2 fruit fly cellular contexts compared by ENCODE assay signal in the genomic region with DNA sequence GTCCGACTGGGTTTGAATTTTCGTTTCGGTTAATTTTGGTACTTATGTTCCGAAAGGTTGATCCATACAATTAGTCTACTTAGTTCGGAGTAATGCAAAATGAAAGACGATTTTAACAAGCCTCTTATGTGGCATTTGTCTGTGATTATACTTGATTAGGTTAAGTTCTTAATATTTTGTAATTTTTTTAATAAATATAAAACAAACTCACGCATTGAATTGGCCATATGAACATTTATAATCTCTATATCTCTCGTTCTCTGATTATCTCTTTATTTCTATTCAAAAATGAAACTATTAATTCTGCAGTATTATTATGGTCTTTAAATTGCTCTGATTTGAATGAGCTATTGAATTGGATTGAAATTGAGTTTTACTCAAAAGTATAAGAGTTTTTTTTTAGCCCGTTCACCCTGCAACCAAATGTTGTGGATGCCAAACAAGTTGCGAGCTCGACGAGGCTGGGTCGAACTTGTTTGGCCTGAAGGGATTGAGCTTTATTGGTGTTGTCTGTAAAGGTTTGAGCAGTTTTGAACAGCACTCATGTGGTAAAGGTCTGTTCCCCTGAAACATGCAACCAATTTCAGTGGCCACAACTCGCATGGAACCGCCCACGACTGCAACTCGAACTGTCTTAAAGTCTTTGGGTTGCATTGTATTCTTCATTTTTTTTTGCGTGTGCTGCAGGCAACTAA.
TF ChIP-seq lines count a peak whose summit lies in the region.

TSS of gene CG6497 (minus strand) at position 51 of the 695 bp plus-strand sequence.

- TF ChIP-seq CTCF in whole organism, embryonic (GFP tag; optimal IDR thresholded peaks at IDR 0.05; lab: Kevin White, UChicago): no peak

TF ChIP-seq in whole organism, adult, 20 proteins besides CTCF, POLR2A, EP300 and RAD21:
- TF ChIP-seq CG14711 (tag; optimal IDR thresholded peaks at IDR 0.05; lab: Kevin White, UChicago) (no peak), pad (GFP tag; optimal IDR thresholded peaks at IDR 0.05; lab: Kevin White, UChicago) (peak; percentile 67), ovo (GFP tag; optimal IDR thresholded peaks at IDR 0.05; lab: Kevin White, UChicago) (no peak), CG7045 (GFP tag; optimal IDR thresholded peaks at IDR 0.05; lab: Kevin White, UChicago) (no peak), CG1620 (GFP tag; optimal IDR thresholded peaks at IDR 0.05; lab: Kevin White, UChicago) (no peak), tj (GFP tag; optimal IDR thresholded peaks at IDR 0.05; lab: Kevin White, UChicago) (no peak), CG33017 (tag; optimal IDR thresholded peaks at IDR 0.05; lab: Kevin White, UChicago) (no peak)

TF ChIP-seq in whole organism, embryonic, 481 proteins besides CTCF, POLR2A, EP300 and RAD21:
- TF ChIP-seq odd (GFP tag; optimal IDR thresholded peaks at IDR 0.05; lab: Kevin White, UChicago) (no peak), CG5180 (GFP tag; optimal IDR thresholded peaks at IDR 0.05; lab: Kevin White, UChicago) (peak; percentile 97), sd (tag; optimal IDR thresholded peaks at IDR 0.05; lab: Kevin White, UChicago) (no peak), CG6791 (GFP tag; IDR thresholded peaks at IDR 0.05; lab: Robert Waterston, UW; ENCODE audit: partially characterized antibody) (no peak), Adf1 (GFP tag; IDR thresholded peaks at IDR 0.05; lab: Robert Waterston, UW) (no peak), Elba2 (GFP tag; optimal IDR thresholded peaks at IDR 0.05; lab: Kevin White, UChicago) (no peak), z (GFP tag; IDR thresholded peaks at IDR 0.05; lab: Robert Waterston, UW) (peak; percentile 94), Optix (GFP tag; IDR thresholded peaks at IDR 0.05; lab: Robert Waterston, UW) (no peak), chm (GFP tag; IDR thresholded peaks at IDR 0.05; lab: Robert Waterston, UW) (no peak), rib (GFP tag; IDR thresholded peaks at IDR 0.05; lab: Robert Waterston, UW) (no peak), CG6654 (GFP tag; optimal IDR thresholded peaks at IDR 0.05; lab: Kevin White, UChicago) (no peak)
TF ChIP-seq in whole organism, embryonic: peak in this region for 2.
